Worm (Caenorhabditis elegans) whole organism, L3 larva: Measurements from ENCODE around the gene rsks-1.
"Not testable (repeated sequence)": the region's sequence is repeated elsewhere in the genome, so short reads cannot be mapped to it uniquely, and the experiment has no call there.

Experiments
- aly-2 ChIP-seq: fragments of 150-350 bp; optimal IDR thresholded peaks from 2 replicates; lab custom pipeline; 2014; ENCODE audit warnings: missing biosample characterization, missing genetic modification characterization
- ceh-82 ChIP-seq: fragments of 150-350 bp; optimal IDR thresholded peaks from 2 replicates; lab custom pipeline; 2014; ENCODE audit warnings: missing biosample characterization, missing genetic modification characterization
- zag-1 ChIP-seq: fragments of 150-350 bp; optimal IDR thresholded peaks from 2 replicates; lab custom pipeline; 2014; ENCODE audit warnings: missing biosample characterization, missing genetic modification characterization
- ztf-4 ChIP-seq: fragments of 150-350 bp; optimal IDR thresholded peaks from 2 replicates; lab custom pipeline; 2014; ENCODE audit warnings: missing biosample characterization, missing genetic modification characterization

ce11 chrIII:11224006-11224405, 20.9 kb upstream of the rsks-1 start, which contains the start of gene Y47D3A.13:
- TF ChIP-seq zag-1; ceh-82 (tag; lab: Kevin White, UChicago); aly-2 (tag; lab: Kevin White, UChicago); ztf-4 (tag; lab: Kevin White, UChicago): not testable (repeated sequence)
